Worm (Caenorhabditis elegans) whole organism, L1 larva: ENCODE results near the gene W03D2.9.

ENCODE experiments used
- C04F5.9 ChIP-seq: sonication (generic microtip); optimal IDR thresholded peaks from 2 replicates; lab custom pipeline; 2016; ENCODE audit warnings: missing genetic modification characterization, missing compliant biosample characterization
- C34B4.2 ChIP-seq: sonication (generic microtip); optimal IDR thresholded peaks from 2 replicates; lab custom pipeline; 2017; ENCODE audit warnings: mild to moderate bottlenecking, missing genetic modification characterization, missing compliant biosample characterization
- F16B12.6 ChIP-seq: fragments of 150-350 bp; optimal IDR thresholded peaks from 2 replicates; lab custom pipeline; 2014; ENCODE audit warnings: missing biosample characterization, missing genetic modification characterization
- Y116A8C.19 ChIP-seq: sonication (generic microtip); optimal IDR thresholded peaks from 2 replicates; lab custom pipeline; 2016; ENCODE audit warnings: missing compliant biosample characterization, missing genetic modification characterization, borderline replicate concordance
- aha-1 ChIP-seq: fragments of 150-350 bp; optimal IDR thresholded peaks from 2 replicates; lab custom pipeline; 2014; ENCODE audit warnings: missing biosample characterization, missing genetic modification characterization
- alr-1 ChIP-seq: fragments of 200-800 bp; sonication (Bioruptor generic); optimal IDR thresholded peaks from 2 replicates; lab custom pipeline; 2018; ENCODE audit warnings: borderline replicate concordance, mild to moderate bottlenecking, missing genetic modification characterization, missing compliant biosample characterization
- ama-1 ChIP-seq: fragments of 150-350 bp; optimal IDR thresholded peaks from 2 replicates; lab custom pipeline; 2014
- ceh-82 ChIP-seq, 3 experiments: fragments of 150-350 bp in 1 of 3; sonication (generic microtip) in 2 of 3; optimal IDR thresholded peaks; 2 replicates each; lab custom pipeline; 2014 to 2017; ENCODE audit warnings: missing biosample characterization in 3 of 3, missing genetic modification characterization in 3 of 3
- ces-1 ChIP-seq: fragments of 150-350 bp; optimal IDR thresholded peaks from 2 replicates; lab custom pipeline; 2014; ENCODE audit warnings: missing biosample characterization, missing genetic modification reagents, missing genetic modification characterization
- dpl-1 ChIP-seq, 3 experiments: fragments of 150-350 bp in 2 of 3; sonication (generic microtip) in 1 of 3; optimal IDR thresholded peaks; 2 replicates each; lab custom pipeline; 2014 to 2017; ENCODE audit warnings: missing biosample characterization in 3 of 3, missing genetic modification characterization in 3 of 3, missing genetic modification reagents in 3 of 3
- dsc-1 ChIP-seq: sonication (generic microtip); optimal IDR thresholded peaks from 2 replicates; lab custom pipeline; 2016; ENCODE audit warnings: mild to moderate bottlenecking, missing genetic modification characterization, missing compliant biosample characterization
- efl-1 ChIP-seq, 4 experiments: fragments of 150-350 bp; optimal IDR thresholded peaks in 3 of 4; peaks in 1 of 4; 1 replicate in 1 of 4; 2 replicates in 3 of 4; lab custom pipeline; 2014; ENCODE audit warnings: missing biosample characterization in 2 of 4, missing genetic modification characterization in 2 of 4, missing genetic modification reagents in 2 of 4
- egl-13 ChIP-seq: sonication (generic microtip); optimal IDR thresholded peaks from 2 replicates; lab custom pipeline; 2016; ENCODE audit warnings: missing genotype, missing genetic modification reagents, missing genetic modification characterization, missing compliant biosample characterization
- fkh-10 ChIP-seq: sonication (generic microtip); optimal IDR thresholded peaks from 2 replicates; lab custom pipeline; 2017; ENCODE audit warnings: missing biosample characterization, missing genetic modification reagents, missing genetic modification characterization
- fkh-8 ChIP-seq: sonication (generic microtip); optimal IDR thresholded peaks from 2 replicates; lab custom pipeline; 2016; ENCODE audit warnings: mild to moderate bottlenecking, missing genetic modification characterization, missing compliant biosample characterization
- hlh-17 ChIP-seq: fragments of 200-800 bp; sonication (Bioruptor generic); optimal IDR thresholded peaks from 2 replicates; lab custom pipeline; 2018; ENCODE audit warnings: missing genetic modification characterization, mild to moderate bottlenecking, missing compliant biosample characterization, moderate library complexity, borderline replicate concordance
- hlh-4 ChIP-seq: sonication (generic microtip); optimal IDR thresholded peaks from 2 replicates; lab custom pipeline; 2016; ENCODE audit warnings: mild to moderate bottlenecking, missing genetic modification characterization, missing compliant biosample characterization
- hpl-2 ChIP-seq: fragments of 150-350 bp; optimal IDR thresholded peaks from 2 replicates; lab custom pipeline; 2014; ENCODE audit warnings: missing biosample characterization, missing genetic modification reagents, missing genetic modification characterization
- irx-1 ChIP-seq: sonication (generic microtip); optimal IDR thresholded peaks from 2 replicates; lab custom pipeline; 2016; ENCODE audit warnings: missing genetic modification characterization, missing compliant biosample characterization
- isw-1 ChIP-seq: fragments of 200-800 bp; sonication (Bioruptor generic); IDR thresholded peaks from 2 replicates; pipeline ENCODE4 v1.3.6; 2022; ENCODE audit warnings: missing genetic modification characterization, missing compliant biosample characterization
- lin-13 ChIP-seq: fragments of 150-350 bp; optimal IDR thresholded peaks from 2 replicates; lab custom pipeline; 2014; ENCODE audit warnings: missing biosample characterization, missing genetic modification reagents, missing genetic modification characterization
- lin-15B ChIP-seq: fragments of 150-350 bp; sonication (generic microtip); optimal IDR thresholded peaks from 3 replicates; lab custom pipeline; 2014; ENCODE audit warnings: missing biosample characterization, missing genetic modification characterization
- lin-39 ChIP-seq: fragments of 150-350 bp; optimal IDR thresholded peaks from 2 replicates; lab custom pipeline; 2014; ENCODE audit warnings: missing biosample characterization, missing genetic modification reagents, missing genetic modification characterization
- lir-3 ChIP-seq: sonication (generic microtip); optimal IDR thresholded peaks from 2 replicates; lab custom pipeline; 2016; ENCODE audit warnings: mild to moderate bottlenecking, missing genetic modification characterization, moderate library complexity, missing compliant biosample characterization; ENCODE audit not compliant: poor library complexity
- lsy-2 ChIP-seq, 2 experiments: fragments of 150-350 bp; optimal IDR thresholded peaks; 2 replicates each; lab custom pipeline; 2014; ENCODE audit warnings: missing biosample characterization in 2 of 2, missing genetic modification characterization in 2 of 2
- mab-9 ChIP-seq: fragments of 200-800 bp; sonication (Bioruptor generic); IDR thresholded peaks from 2 replicates; pipeline ENCODE4 v1.3.6; 2022; ENCODE audit warnings: missing genetic modification reagents, missing genetic modification characterization, missing compliant biosample characterization
- mdl-1 ChIP-seq, 2 experiments: fragments of 150-350 bp; optimal IDR thresholded peaks; 2 replicates each; lab custom pipeline; 2014 to 2017; ENCODE audit warnings: missing biosample characterization in 2 of 2, missing genetic modification characterization in 2 of 2, inconsistent platforms in 1 of 2
- mef-2 ChIP-seq: fragments of 150-350 bp; optimal IDR thresholded peaks from 2 replicates; lab custom pipeline; 2014; ENCODE audit warnings: missing biosample characterization, missing genetic modification characterization
- nhr-12 ChIP-seq: sonication (generic microtip); optimal IDR thresholded peaks from 2 replicates; lab custom pipeline; 2017; ENCODE audit warnings: missing biosample characterization, missing genetic modification characterization
- nhr-47 ChIP-seq: sonication (generic microtip); optimal IDR thresholded peaks from 2 replicates; lab custom pipeline; 2016; ENCODE audit warnings: mild to moderate bottlenecking, missing genetic modification characterization, moderate library complexity, missing compliant biosample characterization
- nhr-77 ChIP-seq: fragments of 150-350 bp; optimal IDR thresholded peaks from 2 replicates; lab custom pipeline; 2014; ENCODE audit warnings: missing biosample characterization, missing genetic modification characterization
- nhr-84 ChIP-seq: sonication (generic microtip); optimal IDR thresholded peaks from 2 replicates; lab custom pipeline; 2017; ENCODE audit warnings: missing biosample characterization, missing genetic modification characterization
- nhr-85 ChIP-seq: sonication (generic microtip); peaks from one replicate; lab custom pipeline; 2016; ENCODE audit warnings: missing genetic modification characterization, inconsistent platforms, missing compliant biosample characterization
- pax-3 ChIP-seq: fragments of 200-800 bp; sonication (Bioruptor generic); optimal IDR thresholded peaks from 2 replicates; lab custom pipeline; 2018; ENCODE audit warnings: mild to moderate bottlenecking, missing genetic modification characterization, moderate library complexity, missing compliant biosample characterization
- rnt-1 ChIP-seq: sonication (generic microtip); optimal IDR thresholded peaks from 2 replicates; lab custom pipeline; 2016; ENCODE audit warnings: mild to moderate bottlenecking, missing genetic modification characterization, moderate library complexity, missing compliant biosample characterization
- skn-1 ChIP-seq: fragments of 150-350 bp; optimal IDR thresholded peaks from 2 replicates; lab custom pipeline; 2014; ENCODE audit warnings: missing biosample characterization, missing genetic modification characterization
- snpc-4 ChIP-seq: fragments of 150-350 bp; optimal IDR thresholded peaks from 2 replicates; lab custom pipeline; 2014; ENCODE audit warnings: missing biosample characterization, missing genetic modification characterization
- sox-4 ChIP-seq: sonication (generic microtip); optimal IDR thresholded peaks from 2 replicates; lab custom pipeline; 2016; ENCODE audit warnings: missing genetic modification characterization, missing compliant biosample characterization
- sup-37 ChIP-seq: fragments of 200-800 bp; sonication (Bioruptor generic); optimal IDR thresholded peaks from 2 replicates; lab custom pipeline; 2018; ENCODE audit warnings: mild to moderate bottlenecking, missing genetic modification characterization, missing compliant biosample characterization
- swsn-7 ChIP-seq: sonication (generic microtip); optimal IDR thresholded peaks from 2 replicates; lab custom pipeline; 2016; ENCODE audit warnings: missing genetic modification characterization, missing compliant biosample characterization
- tbx-2 ChIP-seq: sonication (generic microtip); optimal IDR thresholded peaks from 2 replicates; lab custom pipeline; 2016; ENCODE audit warnings: missing genetic modification characterization, missing compliant biosample characterization
- tlp-1 ChIP-seq: fragments of 150-350 bp; optimal IDR thresholded peaks from 2 replicates; lab custom pipeline; 2014; ENCODE audit warnings: missing biosample characterization, missing genetic modification characterization
- unc-30 ChIP-seq: sonication (generic microtip); optimal IDR thresholded peaks from 2 replicates; lab custom pipeline; 2017; ENCODE audit warnings: missing biosample characterization, missing genetic modification characterization
- unc-62 ChIP-seq: fragments of 150-350 bp; optimal IDR thresholded peaks from 2 replicates; lab custom pipeline; 2014; ENCODE audit warnings: missing biosample characterization, missing genetic modification reagents, missing genetic modification characterization
- unc-86 ChIP-seq: sonication (generic microtip); optimal IDR thresholded peaks from 2 replicates; lab custom pipeline; 2016; ENCODE audit warnings: missing genetic modification characterization, missing compliant biosample characterization
- vab-15 ChIP-seq: sonication (generic microtip); optimal IDR thresholded peaks from 2 replicates; lab custom pipeline; 2017; ENCODE audit warnings: missing genotype, mild to moderate bottlenecking, missing genetic modification characterization, missing compliant biosample characterization
- xbp-1 ChIP-seq: sonication (generic microtip); optimal IDR thresholded peaks from 2 replicates; lab custom pipeline; 2016; ENCODE audit warnings: missing genetic modification characterization, missing compliant biosample characterization
- zip-4 ChIP-seq: fragments of 200-800 bp; sonication (Bioruptor generic); optimal IDR thresholded peaks from 2 replicates; lab custom pipeline; 2018; ENCODE audit warnings: mild to moderate bottlenecking, missing genetic modification characterization, moderate library complexity, missing compliant biosample characterization
- ztf-11 ChIP-seq, 2 experiments: sonication (generic microtip); optimal IDR thresholded peaks; 2 replicates each; lab custom pipeline; 2016 to 2017; ENCODE audit warnings: missing genetic modification characterization in 2 of 2, missing biosample characterization in 1 of 2, missing compliant biosample characterization in 1 of 2
- ztf-4 ChIP-seq: fragments of 150-350 bp; optimal IDR thresholded peaks from 2 replicates; lab custom pipeline; 2014; ENCODE audit warnings: missing biosample characterization, missing genetic modification characterization

W03D2.9 gene

DNA sequence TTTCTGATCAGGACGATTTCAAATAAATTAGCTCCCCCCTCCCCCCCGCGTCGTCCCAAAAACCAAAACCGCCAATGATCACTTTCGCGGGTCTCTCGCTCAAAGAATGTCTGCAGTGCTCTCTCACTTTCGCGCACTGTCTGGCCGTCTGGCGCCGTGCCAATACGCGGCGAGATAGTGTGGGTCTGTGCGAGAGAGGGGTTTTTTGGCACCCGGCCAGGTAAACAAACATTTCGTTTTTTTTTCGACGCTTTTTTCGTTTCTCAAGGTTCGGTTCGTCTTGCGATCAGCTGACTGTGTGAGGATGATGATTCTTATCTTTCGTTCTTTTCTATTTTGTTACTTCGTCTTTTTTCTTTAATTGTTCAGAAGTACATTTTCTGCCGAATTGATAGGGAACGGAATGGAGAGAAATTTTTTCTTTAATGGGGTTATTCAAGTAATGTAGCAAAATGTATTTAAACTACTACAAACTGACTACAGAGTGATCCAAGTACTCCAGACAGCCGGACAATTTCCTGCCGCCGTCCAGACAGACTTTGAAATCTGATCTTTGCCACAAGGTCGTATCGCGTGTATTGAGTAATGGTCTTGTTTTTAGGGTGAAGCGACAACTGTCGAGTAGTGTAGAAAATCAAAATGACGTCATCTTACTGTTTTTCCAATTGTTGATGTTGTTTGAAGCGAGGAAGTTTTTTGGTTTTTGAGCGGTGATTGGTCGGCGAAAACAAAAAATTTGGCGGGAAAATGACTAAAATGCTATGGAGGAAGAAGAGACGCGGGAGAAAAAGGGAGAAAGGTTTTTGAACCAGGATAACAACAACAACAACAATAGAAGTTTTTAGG, 50.1 kb downstream of the W03D2.9 start (continued):
- TF ChIP-seq ztf-11 (tag; optimal IDR thresholded peaks at IDR 0.05; lab: Kevin White, UChicago) (peak in 1 of 2 experiments; percentile 35), fkh-8 (peak; percentile 91), tbx-2 (tag; lab: Kevin White, UChicago) (peak; percentile 82), nhr-47 (tag; lab: Kevin White, UChicago) (peak; percentile 77), snpc-4 (tag; lab: Kevin White, UChicago) (no peak), lsy-2 (tag; optimal IDR thresholded peaks at IDR 0.05; lab: Kevin White, UChicago) (peak; percentile 50 to 81), lir-3 (tag; lab: Kevin White, UChicago) (peak; percentile 30), unc-86 (peak; percentile 0), hlh-17 (GFP tag; lab: Kevin White, UChicago) (no peak), sox-4 (tag; lab: Kevin White, UChicago) (no peak), unc-30 (tag; lab: Kevin White, UChicago) (no peak), efl-1 (optimal IDR thresholded peaks at IDR 0.05; lab: Kevin White, UChicago) (peak; percentile 67 to 72), efl-1 (GFP tag; optimal IDR thresholded peaks at IDR 0.05 in 1 of 2; lab: Kevin White, UChicago) (peak; percentile 31 to 94), xbp-1 (tag; lab: Kevin White, UChicago) (peak; percentile 44), mef-2 (tag; lab: Kevin White, UChicago) (peak; percentile 58), tlp-1 (tag; lab: Kevin White, UChicago) (no peak), rnt-1 (peak; percentile 88), nhr-12 (tag; lab: Kevin White, UChicago) (no peak), nhr-85 (tag; lab: Kevin White, UChicago) (peak; percentile 96), dpl-1 (GFP tag; optimal IDR thresholded peaks at IDR 0.05; lab: Kevin White, UChicago) (peak; percentile 42 to 67 (median 60)), vab-15 (no peak), mab-9 (GFP tag; lab: Robert Waterston, UW) (no peak), fkh-10 (GFP tag; lab: Kevin White, UChicago) (peak; percentile 22), zip-4 (GFP tag; lab: Kevin White, UChicago) (no peak), swsn-7 (tag; lab: Kevin White, UChicago) (peak; percentile 67), ces-1 (no peak), C04F5.9 (no peak), skn-1 (tag; lab: Kevin White, UChicago) (peak; percentile 83), C34B4.2 (tag; lab: Kevin White, UChicago) (no peak), aha-1 (tag; lab: Kevin White, UChicago) (peak; percentile 7), nhr-84 (tag; lab: Kevin White, UChicago) (no peak), hpl-2 (GFP tag; lab: Kevin White, UChicago) (no peak), irx-1 (tag; lab: Kevin White, UChicago) (peak; percentile 31), lin-13 (peak; percentile 76), ztf-4 (tag; lab: Kevin White, UChicago) (peak; percentile 0), ama-1 (lab: Kevin White, UChicago) (no peak), nhr-77 (tag; lab: Kevin White, UChicago) (peak; percentile 79), Y116A8C.19 (tag; lab: Kevin White, UChicago) (no peak), isw-1 (GFP tag; lab: Robert Waterston, UW) (0 out of 2 replicates have a peak, but pooled peaks have one; percentile 5), lin-39 (tag; lab: Kevin White, UChicago) (peak; percentile 29), mdl-1 (tag; optimal IDR thresholded peaks at IDR 0.05; lab: Kevin White, UChicago) (peak in 1 of 2 experiments; percentile 94), ceh-82 (tag; optimal IDR thresholded peaks at IDR 0.05; lab: Kevin White, UChicago) (peak; percentile 29 to 77 (median 67)), unc-62 (GFP tag; lab: Kevin White, UChicago) (no peak), sup-37 (peak; percentile 50), pax-3 (tag; lab: Kevin White, UChicago) (peak; percentile 65), F16B12.6 (tag; lab: Kevin White, UChicago) (no peak), dsc-1 (peak; percentile 52), alr-1 (tag; lab: Kevin White, UChicago) (no peak), egl-13 (tag; lab: Kevin White, UChicago) (peak; percentile 44), hlh-4 (no peak), lin-15B (no peak)
